Worm (Caenorhabditis elegans) whole organism, young adult: ENCODE data around the gene F14B8.5.

ENCODE experiments used
- B0261.1 ChIP-seq: sonication (generic microtip); optimal IDR thresholded peaks from 2 replicates; lab custom pipeline; 2016; ENCODE audit warnings: mild to moderate bottlenecking, missing genetic modification characterization, moderate library complexity, missing compliant biosample characterization
- F39B2.1 ChIP-seq: fragments of 200-800 bp; sonication (Bioruptor generic); IDR thresholded peaks from 2 replicates; pipeline ENCODE4 v1.3.6; 2022; ENCODE audit warnings: missing genetic modification reagents, missing genetic modification characterization, missing compliant biosample characterization
- ets-4 ChIP-seq: fragments of 200-800 bp; sonication (Bioruptor generic); optimal IDR thresholded peaks from 2 replicates; lab custom pipeline; 2018; ENCODE audit warnings: mild to moderate bottlenecking, missing genetic modification characterization, missing compliant biosample characterization
- hmg-20 ChIP-seq: fragments of 200-800 bp; sonication (Bioruptor generic); IDR thresholded peaks from 2 replicates; pipeline ENCODE4 v1.3.6; 2022; ENCODE audit warnings: missing genetic modification reagents, missing genetic modification characterization, missing compliant biosample characterization
- let-526 ChIP-seq: fragments of 200-800 bp; sonication (Bioruptor generic); IDR thresholded peaks from 2 replicates; pipeline ENCODE4 v1.3.6; 2022; ENCODE audit warnings: missing genetic modification reagents, missing genetic modification characterization, missing compliant biosample characterization
- nhr-80 ChIP-seq: sonication (generic microtip); optimal IDR thresholded peaks from 2 replicates; lab custom pipeline; 2016; ENCODE audit warnings: missing genetic modification characterization, missing compliant biosample characterization
- snpc-4 ChIP-seq, 5 experiments: fragments of 150-350 bp in 1 of 5; sonication (generic microtip) in 4 of 5; optimal IDR thresholded peaks; 2 replicates each; lab custom pipeline; 2014 to 2018; ENCODE audit warnings: missing genetic modification characterization in 5 of 5, missing biosample characterization in 3 of 5, antibody characterized with exemption in 2 of 5, mild to moderate bottlenecking in 2 of 5, missing compliant biosample characterization in 2 of 5, missing genotype in 2 of 5, moderate library complexity in 2 of 5, missing genetic modification reagents in 1 of 5
- ztf-3 ChIP-seq: fragments of 200-800 bp; sonication (Bioruptor generic); optimal IDR thresholded peaks from 2 replicates; lab custom pipeline; 2018; ENCODE audit warnings: mild to moderate bottlenecking, missing genetic modification characterization, missing compliant biosample characterization

ce11 chrX:6959534-6959933, 31.0 kb upstream of the F14B8.5 start:
- TF ChIP-seq nhr-80 (tag; lab: Kevin White, UChicago) (no peak), B0261.1 (tag; lab: Kevin White, UChicago) (no peak), F39B2.1 (no peak), ets-4 (GFP tag; lab: Kevin White, UChicago) (no peak), ztf-3 (GFP tag; lab: Kevin White, UChicago) (no peak), hmg-20 (GFP tag; lab: Robert Waterston, UW) (no peak), snpc-4 (GFP tag; optimal IDR thresholded peaks at IDR 0.05; lab: Kevin White, UChicago) (no peak), snpc-4 (tag; optimal IDR thresholded peaks at IDR 0.05; lab: Kevin White, UChicago) (no peak), let-526 (GFP tag; lab: Robert Waterston, UW) (no peak)
